Worm (Caenorhabditis elegans) whole organism, L3 larva: Measurements from ENCODE around the gene F53H4.2.

Experiments used
- ceh-16 ChIP-seq: sonication (generic microtip); optimal IDR thresholded peaks from 2 replicates; lab custom pipeline; 2017; ENCODE audit warnings: missing biosample characterization, missing genetic modification characterization
- daf-12 ChIP-seq: fragments of 150-350 bp; optimal IDR thresholded peaks from 2 replicates; lab custom pipeline; 2014; ENCODE audit warnings: missing biosample characterization, missing genetic modification reagents, missing genetic modification characterization
- egl-27 ChIP-seq: sonication (generic microtip); optimal IDR thresholded peaks from 4 replicates; lab custom pipeline; 2017; ENCODE audit warnings: missing biosample characterization, missing genetic modification reagents, missing genetic modification characterization
- fos-1 ChIP-seq: fragments of 150-350 bp; optimal IDR thresholded peaks from 2 replicates; lab custom pipeline; 2014; ENCODE audit warnings: missing biosample characterization, missing genetic modification characterization
- lsy-12 ChIP-seq: sonication (generic microtip); optimal IDR thresholded peaks from 2 replicates; lab custom pipeline; 2016; ENCODE audit warnings: mild to moderate bottlenecking, missing genetic modification characterization, missing compliant biosample characterization
- mdl-1 ChIP-seq: fragments of 150-350 bp; optimal IDR thresholded peaks from 2 replicates; lab custom pipeline; 2014; ENCODE audit warnings: missing biosample characterization, missing genetic modification characterization
- nhr-12 ChIP-seq: fragments of 150-350 bp; optimal IDR thresholded peaks from 2 replicates; lab custom pipeline; 2014; ENCODE audit warnings: missing biosample characterization, missing genetic modification characterization
- nhr-67 ChIP-seq: fragments of 150-350 bp; optimal IDR thresholded peaks from 2 replicates; lab custom pipeline; 2014; ENCODE audit warnings: missing biosample characterization, missing genetic modification characterization
- nhr-76 ChIP-seq: fragments of 150-350 bp; sonication (generic microtip); optimal IDR thresholded peaks from 5 replicates; lab custom pipeline; 2014; ENCODE audit warnings: missing biosample characterization, missing genetic modification characterization
- nhr-77 ChIP-seq: fragments of 150-350 bp; optimal IDR thresholded peaks from 2 replicates; lab custom pipeline; 2014; ENCODE audit warnings: missing biosample characterization, missing genetic modification characterization
- pqm-1 ChIP-seq: fragments of 150-350 bp; optimal IDR thresholded peaks from 2 replicates; lab custom pipeline; 2017; ENCODE audit warnings: missing biosample characterization, missing genetic modification characterization, inconsistent platforms
- unc-62 ChIP-seq: fragments of 150-350 bp; sonication (generic microtip); optimal IDR thresholded peaks from 4 replicates; lab custom pipeline; 2014; ENCODE audit warnings: missing biosample characterization, missing genetic modification reagents, missing genetic modification characterization
- ztf-11 ChIP-seq: fragments of 150-350 bp; optimal IDR thresholded peaks from 2 replicates; lab custom pipeline; 2014; ENCODE audit warnings: missing biosample characterization, missing genetic modification characterization
- ztf-4 ChIP-seq: fragments of 150-350 bp; optimal IDR thresholded peaks from 2 replicates; lab custom pipeline; 2014; ENCODE audit warnings: missing biosample characterization, missing genetic modification characterization

DNA sequence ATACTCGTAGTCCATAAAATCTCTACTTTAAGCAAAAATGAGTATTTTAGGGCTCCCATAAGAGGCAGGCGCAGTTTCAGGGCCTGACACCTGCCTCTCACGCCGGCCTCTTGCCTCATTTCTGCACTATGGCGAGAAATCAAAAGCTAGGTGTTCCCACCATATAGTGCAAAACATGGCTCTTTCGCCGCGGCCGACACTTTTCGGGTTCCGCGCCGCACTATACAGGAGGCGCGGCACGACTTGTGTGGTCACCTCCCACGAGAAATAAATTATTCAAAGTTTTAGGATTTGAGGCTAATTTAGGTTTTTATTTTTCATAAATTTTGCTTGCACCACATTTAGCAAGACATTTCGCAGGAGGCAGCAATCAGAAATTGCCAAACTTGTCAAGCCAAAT, 35.6 kb downstream of the F53H4.2 start:
- TF ChIP-seq nhr-12 (tag; lab: Kevin White, UChicago) (no peak), mdl-1 (no peak), ztf-11 (tag; lab: Kevin White, UChicago) (no peak), pqm-1 (tag; lab: Kevin White, UChicago) (no peak), daf-12 (tag; lab: Kevin White, UChicago) (no peak), nhr-76 (tag; lab: Kevin White, UChicago) (no peak), ceh-16 (tag; lab: Kevin White, UChicago) (no peak), ztf-4 (tag; lab: Kevin White, UChicago) (no peak), nhr-67 (no peak), nhr-77 (tag; lab: Kevin White, UChicago) (no peak), unc-62 (GFP tag; lab: Kevin White, UChicago) (no peak), fos-1 (no peak), egl-27 (tag; lab: Kevin White, UChicago) (no peak), lsy-12 (tag; lab: Kevin White, UChicago) (no peak)
